Worm (Caenorhabditis elegans): ENCODE data around the gene Y54F10AR.2.

DNA sequence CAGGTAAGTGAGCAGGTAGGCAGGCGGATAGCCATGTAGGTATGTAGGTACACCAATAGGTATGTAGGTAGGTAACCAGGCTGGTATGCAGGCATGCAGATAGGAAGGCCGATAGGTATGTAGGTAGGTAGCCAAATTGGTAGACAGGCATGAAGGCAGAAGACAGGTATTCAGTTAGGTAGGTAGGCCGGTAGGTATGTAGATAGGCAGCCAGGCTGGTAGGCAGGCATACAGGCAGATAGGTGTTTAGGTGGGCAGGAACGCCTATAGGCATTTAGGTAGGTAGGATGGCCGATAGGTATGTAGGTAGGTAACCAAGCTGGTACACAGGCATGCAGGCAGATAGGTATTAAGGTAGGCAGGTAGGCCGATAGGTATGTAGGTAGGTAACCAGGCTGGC, 10.6 kb downstream of the Y54F10AR.2 start:
- no peak for TF ChIP-seq F13H6.1 (tag; optimal IDR thresholded peaks at IDR 0.05)
- TF ChIP-seq nhr-11 (tag; optimal IDR thresholded peaks at IDR 0.05) = no peak
- TF ChIP-seq ceh-18 (tag; optimal IDR thresholded peaks at IDR 0.05) = no peak
- no peak for TF ChIP-seq unc-86 (tag; optimal IDR thresholded peaks at IDR 0.05)
- TF ChIP-seq pha-2 (tag; optimal IDR thresholded peaks at IDR 0.05) = no peak
- TF ChIP-seq fkh-10 (GFP tag; optimal IDR thresholded peaks at IDR 0.05) = no peak
- no peak for TF ChIP-seq pqm-1 (tag; optimal IDR thresholded peaks at IDR 0.05)
- TF ChIP-seq ama-1 (optimal IDR thresholded peaks at IDR 0.05) = no peak
- TF ChIP-seq dmd-4 (tag; optimal IDR thresholded peaks at IDR 0.05; ENCODE audit: borderline replicate concordance) = no peak
